Worm (Caenorhabditis elegans) whole organism, L3 larva: ENCODE data around the gene T25D10.1.

Experiments
- ZK546.5 ChIP-seq: sonication (generic microtip); optimal IDR thresholded peaks from 2 replicates; lab custom pipeline; 2017; ENCODE audit warnings: missing biosample characterization, missing genetic modification characterization
- aly-2 ChIP-seq: fragments of 150-350 bp; optimal IDR thresholded peaks from 2 replicates; lab custom pipeline; 2014; ENCODE audit warnings: missing biosample characterization, missing genetic modification characterization
- ama-1 ChIP-seq: fragments of 150-350 bp; optimal IDR thresholded peaks from 2 replicates; lab custom pipeline; 2018
- ceh-16 ChIP-seq: sonication (generic microtip); optimal IDR thresholded peaks from 2 replicates; lab custom pipeline; 2017; ENCODE audit warnings: missing biosample characterization, missing genetic modification characterization
- ceh-28 ChIP-seq: fragments of 150-350 bp; optimal IDR thresholded peaks from 2 replicates; lab custom pipeline; 2014; ENCODE audit warnings: missing biosample characterization, missing genetic modification reagents, missing genetic modification characterization
- ceh-9 ChIP-seq: sonication (generic microtip); optimal IDR thresholded peaks from 2 replicates; lab custom pipeline; 2018; ENCODE audit warnings: missing biosample characterization, missing genetic modification characterization
- daf-12 ChIP-seq: fragments of 150-350 bp; optimal IDR thresholded peaks from 2 replicates; lab custom pipeline; 2014; ENCODE audit warnings: missing biosample characterization, missing genetic modification reagents, missing genetic modification characterization
- egl-27 ChIP-seq: sonication (generic microtip); optimal IDR thresholded peaks from 4 replicates; lab custom pipeline; 2017; ENCODE audit warnings: missing biosample characterization, missing genetic modification reagents, missing genetic modification characterization
- egl-5 ChIP-seq: fragments of 150-350 bp; optimal IDR thresholded peaks from 2 replicates; lab custom pipeline; 2017; ENCODE audit warnings: missing biosample characterization, missing genetic modification reagents, missing genetic modification characterization, inconsistent platforms
- elt-1 ChIP-seq: fragments of 150-350 bp; optimal IDR thresholded peaks from 2 replicates; lab custom pipeline; 2014; ENCODE audit warnings: missing biosample characterization, missing genetic modification characterization
- elt-3 ChIP-seq, 3 experiments: fragments of 150-350 bp in 1 of 3; sonication (generic microtip) in 2 of 3; optimal IDR thresholded peaks; 2 replicates in 2 of 3; 4 replicates in 1 of 3; lab custom pipeline; 2014 to 2017; ENCODE audit warnings: missing biosample characterization in 3 of 3, missing genetic modification characterization in 3 of 3
- eor-1 ChIP-seq, 2 experiments: fragments of 150-350 bp; optimal IDR thresholded peaks; 2 replicates each; lab custom pipeline; 2014 to 2018; ENCODE audit warnings: missing biosample characterization in 2 of 2, missing genetic modification characterization in 2 of 2
- fkh-2 ChIP-seq: fragments of 150-350 bp; optimal IDR thresholded peaks from 2 replicates; lab custom pipeline; 2014; ENCODE audit warnings: missing biosample characterization, missing genetic modification reagents, missing genetic modification characterization
- hmg-11 ChIP-seq: sonication (generic microtip); optimal IDR thresholded peaks from 2 replicates; lab custom pipeline; 2016; ENCODE audit warnings: missing genetic modification characterization, missing compliant biosample characterization
- lin-15B ChIP-seq: fragments of 150-350 bp; optimal IDR thresholded peaks from 2 replicates; lab custom pipeline; 2014; ENCODE audit warnings: missing biosample characterization, missing genetic modification characterization
- lin-39 ChIP-seq: fragments of 150-350 bp; optimal IDR thresholded peaks from 2 replicates; lab custom pipeline; 2018; ENCODE audit warnings: missing biosample characterization, missing genetic modification reagents, missing genetic modification characterization
- lsy-12 ChIP-seq: sonication (generic microtip); optimal IDR thresholded peaks from 2 replicates; lab custom pipeline; 2016; ENCODE audit warnings: mild to moderate bottlenecking, missing genetic modification characterization, missing compliant biosample characterization
- mml-1 ChIP-seq: fragments of 150-350 bp; sonication (generic microtip); optimal IDR thresholded peaks from 3 replicates; lab custom pipeline; 2014; ENCODE audit warnings: missing biosample characterization, missing genetic modification characterization
- nfya-1 ChIP-seq: sonication (generic microtip); optimal IDR thresholded peaks from 2 replicates; lab custom pipeline; 2017; ENCODE audit warnings: missing genetic modification characterization, mild to moderate bottlenecking, missing compliant biosample characterization, antibody characterized with exemption, moderate library complexity; ENCODE audit not compliant: insufficient read depth
- nhr-23 ChIP-seq: fragments of 150-350 bp; optimal IDR thresholded peaks from 2 replicates; lab custom pipeline; 2014; ENCODE audit warnings: missing biosample characterization, missing genetic modification reagents, missing genetic modification characterization
- nhr-237 ChIP-seq: fragments of 150-350 bp; optimal IDR thresholded peaks from 2 replicates; lab custom pipeline; 2014; ENCODE audit warnings: missing biosample characterization, missing genetic modification characterization
- nhr-25 ChIP-seq: sonication (generic microtip); optimal IDR thresholded peaks from 2 replicates; lab custom pipeline; 2017; ENCODE audit warnings: missing biosample characterization, missing genetic modification characterization
- nhr-28 ChIP-seq: fragments of 150-350 bp; optimal IDR thresholded peaks from 2 replicates; lab custom pipeline; 2014; ENCODE audit warnings: missing biosample characterization, missing genetic modification characterization
- nhr-43 ChIP-seq: sonication (generic microtip); optimal IDR thresholded peaks from 2 replicates; lab custom pipeline; 2016; ENCODE audit warnings: mild to moderate bottlenecking, missing genetic modification characterization, missing compliant biosample characterization; ENCODE audit not compliant: poor library complexity, severe bottlenecking
- nhr-67 ChIP-seq: fragments of 150-350 bp; optimal IDR thresholded peaks from 2 replicates; lab custom pipeline; 2014; ENCODE audit warnings: missing biosample characterization, missing genetic modification characterization
- nhr-77 ChIP-seq: fragments of 150-350 bp; optimal IDR thresholded peaks from 2 replicates; lab custom pipeline; 2014; ENCODE audit warnings: missing biosample characterization, missing genetic modification characterization
- pqm-1 ChIP-seq: fragments of 150-350 bp; optimal IDR thresholded peaks from 2 replicates; lab custom pipeline; 2017; ENCODE audit warnings: missing biosample characterization, missing genetic modification characterization, inconsistent platforms
- sea-2 ChIP-seq: fragments of 150-350 bp; sonication (generic microtip); optimal IDR thresholded peaks from 4 replicates; lab custom pipeline; 2014; ENCODE audit warnings: missing biosample characterization, missing genetic modification reagents, missing genetic modification characterization
- skn-1 ChIP-seq: fragments of 150-350 bp; optimal IDR thresholded peaks from 2 replicates; lab custom pipeline; 2014; ENCODE audit warnings: missing biosample characterization, missing genetic modification characterization
- snpc-4 ChIP-seq: fragments of 150-350 bp; optimal IDR thresholded peaks from 2 replicates; lab custom pipeline; 2014; ENCODE audit warnings: missing biosample characterization, missing genetic modification characterization
- tbx-2 ChIP-seq: sonication (generic microtip); optimal IDR thresholded peaks from 2 replicates; lab custom pipeline; 2016; ENCODE audit warnings: mild to moderate bottlenecking, missing genetic modification characterization, missing compliant biosample characterization
- unc-39 ChIP-seq: sonication (generic microtip); optimal IDR thresholded peaks from 4 replicates; lab custom pipeline; 2017; ENCODE audit warnings: missing biosample characterization, missing genetic modification characterization
- unc-62 ChIP-seq: fragments of 150-350 bp; sonication (generic microtip); optimal IDR thresholded peaks from 4 replicates; lab custom pipeline; 2014; ENCODE audit warnings: missing biosample characterization, missing genetic modification reagents, missing genetic modification characterization
- zag-1 ChIP-seq: fragments of 150-350 bp; optimal IDR thresholded peaks from 2 replicates; lab custom pipeline; 2014; ENCODE audit warnings: missing biosample characterization, missing genetic modification characterization
- ztf-11 ChIP-seq: fragments of 150-350 bp; optimal IDR thresholded peaks from 2 replicates; lab custom pipeline; 2014; ENCODE audit warnings: missing biosample characterization, missing genetic modification characterization
- ztf-4 ChIP-seq: fragments of 150-350 bp; optimal IDR thresholded peaks from 2 replicates; lab custom pipeline; 2014; ENCODE audit warnings: missing biosample characterization, missing genetic modification characterization

Gene T25D10.1

DNA sequence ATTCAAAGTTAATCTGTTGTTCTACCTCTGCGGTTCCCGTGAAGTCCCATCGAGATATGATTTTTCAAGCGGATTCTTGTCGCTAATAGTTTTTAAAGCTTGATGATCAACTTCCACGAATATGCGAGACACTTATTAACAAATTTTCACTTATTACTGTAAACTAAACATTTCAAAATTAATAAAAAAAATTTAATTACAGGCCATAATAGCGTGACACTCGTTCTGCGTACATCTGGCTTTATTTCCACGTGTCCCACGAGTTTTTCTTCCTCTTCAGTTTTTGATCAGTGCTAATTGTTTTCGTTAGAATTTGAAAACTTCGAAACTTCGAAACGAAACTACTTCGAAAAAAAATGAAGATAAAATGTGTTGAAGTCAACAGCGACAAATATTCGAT, 1.6 kb upstream of the T25D10.1 start, which contains the start of gene btb-2:
btb-2 (plus strand) TSS at position 301 of the 400 bp plus-strand sequence.
- no peak for TF ChIP-seq fkh-2
- no peak for TF ChIP-seq aly-2 (tag; lab: Kevin White, UChicago)
- no peak for TF ChIP-seq elt-3 (tag; optimal IDR thresholded peaks at IDR 0.05; lab: Kevin White, UChicago)
- TF ChIP-seq mml-1 (tag; lab: Kevin White, UChicago), result no peak
- no peak for TF ChIP-seq nhr-77 (tag; lab: Kevin White, UChicago)
- TF ChIP-seq sea-2, result no peak
- no peak for TF ChIP-seq ceh-28 (tag; lab: Kevin White, UChicago)
- no peak for TF ChIP-seq daf-12 (tag; lab: Kevin White, UChicago)
- no peak for TF ChIP-seq lsy-12 (tag; lab: Kevin White, UChicago)
- TF ChIP-seq unc-62 (GFP tag; lab: Kevin White, UChicago), result no peak
- no peak for TF ChIP-seq snpc-4 (tag; lab: Kevin White, UChicago)
- no peak for TF ChIP-seq skn-1 (tag; lab: Kevin White, UChicago)
- no peak for TF ChIP-seq unc-39
- no peak for TF ChIP-seq nhr-237 (tag; lab: Kevin White, UChicago)
- no peak for TF ChIP-seq ztf-11 (tag; lab: Kevin White, UChicago)
- no peak for TF ChIP-seq zag-1
- no peak for TF ChIP-seq nhr-25 (tag; lab: Kevin White, UChicago)
- TF ChIP-seq nhr-23 (tag; lab: Kevin White, UChicago), result no peak
- no peak for TF ChIP-seq egl-5 (tag; lab: Kevin White, UChicago)
- no peak for TF ChIP-seq ZK546.5 (tag; lab: Kevin White, UChicago)

DNA sequence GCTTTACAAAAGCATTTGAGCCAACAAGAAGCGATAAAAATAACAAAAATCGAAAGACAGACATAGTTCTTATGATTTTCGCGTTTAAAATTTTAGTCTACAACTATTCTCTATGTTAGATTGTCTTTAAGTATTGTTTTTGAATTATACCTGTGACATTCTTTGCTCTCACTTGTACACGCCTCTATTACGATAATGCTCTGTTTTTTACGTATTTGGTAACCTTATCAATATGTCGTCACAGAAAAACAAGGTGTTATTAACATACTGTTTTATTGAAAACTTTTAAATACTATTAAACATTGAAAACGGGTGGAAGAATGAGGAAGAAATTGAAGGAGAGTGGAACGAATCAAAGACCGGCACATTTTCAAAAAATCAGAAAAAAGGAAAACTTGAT, 4.1 kb downstream of the T25D10.1 start, which contains the start of gene spp-11:
spp-11 (minus strand) TSS at position 101 of the 400 bp plus-strand sequence.
- TF ChIP-seq nfya-1 (tag; lab: Kevin White, UChicago), result no peak
- TF ChIP-seq nhr-28 (tag; lab: Kevin White, UChicago), result no peak
- no peak for TF ChIP-seq tbx-2 (tag; lab: Kevin White, UChicago)
- TF ChIP-seq lin-39 (tag; lab: Kevin White, UChicago), result no peak
- TF ChIP-seq, all 47 proteins: peak for 0

DNA sequence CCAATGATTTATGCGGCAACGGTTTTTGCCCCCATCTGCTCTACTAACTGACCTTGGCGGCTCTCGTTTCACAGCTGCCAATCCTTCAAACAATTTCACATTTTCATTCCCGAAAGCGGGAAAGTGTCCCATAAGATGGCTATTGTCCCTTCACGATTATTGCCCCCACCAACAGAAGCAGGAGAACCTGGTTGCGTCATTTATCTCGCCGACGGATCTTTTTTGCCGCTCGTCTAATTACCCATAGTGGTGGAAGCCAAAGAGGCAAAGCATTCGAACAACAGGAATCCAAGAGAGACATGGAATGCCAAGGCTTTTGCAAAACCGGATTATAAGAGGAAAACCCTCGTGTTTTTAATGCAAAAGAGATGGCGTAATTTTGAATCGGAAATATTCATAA, 5.9 kb downstream of the T25D10.1 start:
- TF ChIP-seq nhr-25 (tag; lab: Kevin White, UChicago) (peak; percentile 37), hmg-11 (tag; lab: Kevin White, UChicago) (no peak), sea-2 (no peak), ama-1 (lab: Kevin White, UChicago) (peak; percentile 24)

DNA sequence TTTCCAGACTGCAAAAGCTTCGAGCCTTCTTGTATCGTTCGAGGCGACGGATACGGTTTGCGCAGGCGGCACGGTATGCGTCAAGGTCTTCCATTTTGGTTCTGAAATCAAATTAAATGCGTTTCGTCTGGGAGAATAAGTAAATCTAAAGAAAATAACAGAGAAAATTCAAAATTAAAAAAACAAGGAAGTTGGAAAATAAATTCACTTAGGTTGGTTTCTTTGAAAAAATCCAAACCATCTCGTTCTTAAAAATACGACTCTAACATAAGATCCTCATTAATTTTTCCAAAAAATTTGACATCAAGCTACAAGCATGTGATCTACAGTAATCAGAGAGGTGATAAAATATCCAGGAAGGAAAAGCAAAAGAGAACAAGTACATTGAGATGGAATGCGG, 7.0 kb downstream of the T25D10.1 start, which contains the start of gene T25D10.4:
T25D10.4 (minus strand) TSS at position 101 of the 400 bp plus-strand sequence.
- TF ChIP-seq eor-1 (tag; optimal IDR thresholded peaks at IDR 0.05; lab: Kevin White, UChicago) (no peak), pqm-1 (no peak), ceh-9 (tag; lab: Kevin White, UChicago) (no peak), skn-1 (tag; lab: Kevin White, UChicago) (no peak), sea-2 (no peak), lin-39 (tag; lab: Kevin White, UChicago) (no peak), egl-27 (tag; lab: Kevin White, UChicago) (no peak), snpc-4 (tag; lab: Kevin White, UChicago) (no peak), zag-1 (no peak), nhr-67 (tag; lab: Kevin White, UChicago) (no peak), elt-1 (no peak), lin-15B (no peak), hmg-11 (tag; lab: Kevin White, UChicago) (no peak), nhr-43 (tag; lab: Kevin White, UChicago) (no peak), ztf-11 (tag; lab: Kevin White, UChicago) (no peak), ztf-4 (tag; lab: Kevin White, UChicago) (no peak), elt-3 (tag; optimal IDR thresholded peaks at IDR 0.05; lab: Kevin White, UChicago) (no peak), ceh-16 (tag; lab: Kevin White, UChicago) (no peak)
